Fruit fly (Drosophila melanogaster): Measurements from ENCODE around the gene Pp1-13C.

- TF ChIP-seq tj (GFP tag; optimal IDR thresholded peaks at IDR 0.05), result no peak
- TF ChIP-seq Crg-1 (GFP tag; optimal IDR thresholded peaks at IDR 0.05), result no peak
- no peak for TF ChIP-seq cic (GFP tag; optimal IDR thresholded peaks at IDR 0.05)
- TF ChIP-seq CG12768 (GFP tag; optimal IDR thresholded peaks at IDR 0.05), result no peak
- no peak for TF ChIP-seq CG33017 (tag; optimal IDR thresholded peaks at IDR 0.05)
- TF ChIP-seq CG14711 (tag; optimal IDR thresholded peaks at IDR 0.05), result no peak
- TF ChIP-seq CG7045 (GFP tag; optimal IDR thresholded peaks at IDR 0.05), result no peak
- TF ChIP-seq ovo (GFP tag; optimal IDR thresholded peaks at IDR 0.05), result no peak
- no peak for TF ChIP-seq CG7101 (tag; optimal IDR thresholded peaks at IDR 0.05)
- TF ChIP-seq pad (GFP tag; optimal IDR thresholded peaks at IDR 0.05), result no peak
- TF ChIP-seq CG1620 (GFP tag; optimal IDR thresholded peaks at IDR 0.05), result no peak
- TF ChIP-seq Mnt (GFP tag; optimal IDR thresholded peaks at IDR 0.05), result no peak
- no peak for TF ChIP-seq kay (GFP tag; ENCODE audit: borderline replicate concordance)
These were observed 2.8 kb upstream of the Pp1-13C start for dm6 chrX:15363649-15364048.
